Worm (Caenorhabditis elegans): ENCODE data around the gene chin-1.
"Not testable (repeated sequence)": the region's sequence is repeated elsewhere in the genome, so short reads cannot be mapped to it uniquely, and the experiment has no call there.

The chin-1 gene

DNA sequence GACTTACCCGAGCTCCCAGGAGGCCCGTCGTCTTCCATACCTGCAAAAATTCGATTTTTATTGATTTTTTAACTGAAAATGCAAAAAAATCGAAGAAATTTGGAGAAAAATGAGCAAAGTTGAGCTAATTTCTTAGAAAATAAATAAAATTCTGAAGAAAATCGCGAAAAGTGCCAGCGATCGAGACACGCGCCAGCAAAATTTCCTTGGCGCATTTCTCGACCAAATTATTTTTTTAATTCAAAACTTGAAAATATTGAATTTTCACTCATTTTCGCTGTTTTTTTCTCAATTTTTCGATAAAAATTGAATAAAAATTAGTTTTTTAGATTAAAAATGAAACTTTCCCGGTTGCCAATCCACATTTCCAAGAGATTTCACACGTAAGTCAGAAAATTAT, at the start of gene chin-1, which contains the start of gene BE0003N10.1:
chin-1 (minus strand) TSS at position 40 of the 400 bp plus-strand sequence.
BE0003N10.1 (plus strand) TSS at position 320 of the 400 bp plus-strand sequence.
- no peak for TF ChIP-seq unc-62 (GFP tag; optimal IDR thresholded peaks at IDR 0.05)

DNA sequence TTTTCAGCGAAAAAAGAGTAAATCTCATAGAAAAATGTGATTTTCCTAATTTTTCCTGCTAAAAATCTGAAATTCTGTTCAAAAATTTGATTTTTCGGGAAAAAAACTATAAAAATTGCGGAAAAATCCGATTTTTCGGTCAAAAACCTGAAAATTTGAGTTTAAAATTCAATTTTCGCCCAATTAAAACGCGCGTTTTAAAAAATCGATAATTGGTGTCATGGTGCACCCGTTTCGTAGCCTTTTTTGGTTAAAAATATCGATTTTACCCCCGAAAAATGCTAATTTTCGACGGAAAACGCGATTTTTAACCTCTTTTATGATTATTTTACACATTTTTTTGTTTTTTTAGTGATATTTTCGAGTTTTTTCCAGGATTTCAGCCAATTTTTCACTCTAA, 48.0 kb upstream of the chin-1 start:
- TF ChIP-seq unc-62 (GFP tag; optimal IDR thresholded peaks at IDR 0.05), result no peak

DNA sequence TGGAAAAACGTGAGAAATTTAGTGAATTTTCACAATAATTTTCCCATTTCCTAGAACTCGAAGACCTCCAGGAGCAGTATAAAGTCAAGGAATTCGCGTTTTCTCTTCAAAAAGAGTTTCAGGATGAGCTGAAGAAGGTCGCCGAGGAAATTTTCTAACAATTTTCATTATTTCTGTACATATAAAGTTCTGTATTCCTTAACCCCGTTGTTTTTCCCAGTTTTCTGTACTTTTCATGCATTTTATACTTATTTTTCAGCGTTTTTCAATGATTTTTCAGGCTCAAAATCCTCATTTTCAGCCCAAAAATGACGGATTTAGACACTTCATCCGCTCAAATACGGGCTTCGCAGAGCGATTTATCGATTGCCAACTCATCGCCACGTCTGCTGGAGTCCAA, 44.1 kb upstream of the chin-1 start, which contains the start of gene par-2:
par-2 (plus strand) TSS at position 301 of the 400 bp plus-strand sequence.
- TF ChIP-seq unc-62 (GFP tag; optimal IDR thresholded peaks at IDR 0.05), result no peak

DNA sequence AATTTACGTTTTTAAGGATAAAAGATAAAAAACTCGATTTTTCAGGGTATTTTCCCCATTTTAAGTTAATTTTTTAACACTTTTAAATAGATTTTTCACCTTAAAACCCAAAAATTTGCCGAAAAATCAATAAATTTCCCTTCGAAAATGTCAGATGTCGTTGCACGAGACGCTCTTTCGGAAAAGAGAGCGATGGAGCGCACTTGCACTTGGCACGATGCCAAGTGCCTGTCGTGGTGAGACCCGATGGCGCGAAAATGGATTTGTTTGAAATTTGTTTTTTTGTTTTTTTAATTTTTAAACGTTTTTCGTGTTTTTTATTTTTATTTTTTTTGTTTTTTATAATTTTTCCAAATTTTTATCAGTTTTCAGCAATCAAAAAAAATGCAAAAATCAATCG, 43.5 kb upstream of the chin-1 start, which contains the start of the genes rab-18 and kbp-4:
rab-18 (minus strand) TSS at position 240 of the 400 bp plus-strand sequence.
kbp-4 (plus strand) TSS at position 366 of the 400 bp plus-strand sequence.
- TF ChIP-seq unc-62 (GFP tag; optimal IDR thresholded peaks at IDR 0.05), result no peak

DNA sequence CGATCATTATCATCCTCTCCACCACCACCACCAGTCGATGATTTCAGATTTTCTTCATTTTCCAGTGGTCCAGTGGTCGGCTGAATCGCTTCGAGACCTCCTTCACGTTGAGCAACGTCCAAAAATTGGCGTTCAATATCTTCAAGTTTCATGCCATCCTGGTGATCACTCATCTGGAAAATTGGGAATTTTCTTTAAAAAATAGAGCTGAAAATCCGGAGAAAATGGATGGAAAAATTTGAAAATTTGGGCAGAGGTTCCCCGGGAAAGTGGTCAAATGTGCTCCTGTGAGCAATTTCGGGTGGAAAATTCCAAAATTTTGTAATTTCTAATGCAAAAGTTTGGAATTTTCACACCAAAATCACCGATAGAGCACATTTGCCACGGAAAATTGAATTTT, 39.4 kb upstream of the chin-1 start, which contains the start of gene uaf-1:
uaf-1 (minus strand) TSS at position 173 of the 400 bp plus-strand sequence.
- not testable (repeated sequence) for TF ChIP-seq unc-62 (GFP tag; optimal IDR thresholded peaks at IDR 0.05)

DNA sequence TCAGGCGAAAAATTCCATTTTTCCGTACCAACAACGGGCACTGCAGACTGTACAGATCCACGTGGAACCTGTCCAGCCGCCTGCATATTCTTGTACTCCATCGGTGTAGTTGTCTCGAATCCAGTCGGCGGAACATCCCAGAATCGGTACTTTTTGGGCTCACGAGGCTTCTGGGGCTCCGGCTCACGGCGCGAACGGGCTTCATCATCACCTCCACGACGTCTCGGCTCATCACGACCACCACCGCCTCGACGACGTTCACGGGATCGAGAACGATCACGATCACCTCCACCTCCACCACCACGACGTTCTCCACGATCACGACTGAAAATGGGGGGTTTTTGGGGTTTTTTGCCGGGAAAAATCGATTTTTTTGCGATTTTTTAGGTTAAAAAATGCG, 37.1 kb upstream of the chin-1 start:
- TF ChIP-seq unc-62 (GFP tag; optimal IDR thresholded peaks at IDR 0.05), result no peak

DNA sequence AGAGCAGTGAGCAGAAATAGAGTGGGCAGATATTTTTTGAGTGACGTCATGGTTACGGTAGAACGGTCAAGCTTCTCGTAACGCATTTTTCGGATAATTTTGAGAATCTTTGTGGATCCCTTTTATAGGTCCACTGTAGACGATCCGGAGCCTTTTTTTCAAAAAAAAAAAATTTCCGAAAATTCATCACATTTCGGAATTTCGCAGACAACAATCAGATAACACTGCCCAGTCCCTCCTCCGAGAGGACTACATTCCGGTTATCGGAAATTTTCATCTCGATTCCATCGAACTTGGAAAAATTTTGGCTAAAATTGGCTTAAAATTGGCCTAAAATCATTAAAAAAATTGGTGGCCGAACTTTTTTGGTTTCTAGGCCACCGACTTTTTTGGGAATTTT, 22.9 kb upstream of the chin-1 start, which contains the start of gene BE0003N10.6:
BE0003N10.6 (minus strand) TSS at position 101 of the 400 bp plus-strand sequence.
- no peak for TF ChIP-seq unc-62 (GFP tag; optimal IDR thresholded peaks at IDR 0.05)

DNA sequence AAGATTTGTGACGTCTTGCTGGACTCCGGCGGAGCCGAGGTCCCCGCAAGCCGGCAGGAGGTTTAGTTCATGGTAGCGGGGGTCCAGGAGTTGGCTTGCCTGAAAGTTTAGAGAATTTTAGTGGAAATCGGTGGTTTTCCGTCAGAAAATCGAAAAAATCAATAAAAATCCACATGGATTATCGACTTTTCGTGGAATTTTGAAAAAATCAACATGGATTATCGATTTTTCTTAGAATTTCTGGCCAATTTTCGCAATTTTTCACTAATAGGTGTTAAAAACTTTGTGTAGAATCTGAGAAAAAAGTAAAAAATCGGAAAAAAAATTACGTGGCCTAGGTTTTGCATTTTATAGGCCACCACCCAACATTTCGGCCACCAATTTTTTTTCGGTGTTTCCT, 21.9 kb upstream of the chin-1 start:
- no peak for TF ChIP-seq unc-62 (GFP tag; optimal IDR thresholded peaks at IDR 0.05)

DNA sequence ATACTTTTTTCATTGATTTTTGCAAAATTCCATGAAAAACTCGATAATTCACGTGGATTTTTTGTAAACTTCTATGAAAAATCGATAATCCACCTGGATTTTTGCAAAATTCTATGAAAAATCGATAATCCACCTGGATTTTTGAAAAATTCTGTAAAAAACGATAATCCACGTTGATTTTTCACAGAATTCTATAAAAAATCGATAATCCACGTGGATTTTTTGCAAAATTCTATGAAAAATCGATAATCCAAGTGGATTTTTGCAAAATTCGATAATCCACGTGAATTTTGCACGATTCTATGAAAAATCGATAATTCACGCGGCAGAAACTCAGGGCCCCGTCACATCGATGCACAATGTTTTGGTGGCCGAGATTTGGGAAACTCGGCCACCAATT, 21.1 kb upstream of the chin-1 start:
- TF ChIP-seq unc-62 (GFP tag; optimal IDR thresholded peaks at IDR 0.05), result no peak

DNA sequence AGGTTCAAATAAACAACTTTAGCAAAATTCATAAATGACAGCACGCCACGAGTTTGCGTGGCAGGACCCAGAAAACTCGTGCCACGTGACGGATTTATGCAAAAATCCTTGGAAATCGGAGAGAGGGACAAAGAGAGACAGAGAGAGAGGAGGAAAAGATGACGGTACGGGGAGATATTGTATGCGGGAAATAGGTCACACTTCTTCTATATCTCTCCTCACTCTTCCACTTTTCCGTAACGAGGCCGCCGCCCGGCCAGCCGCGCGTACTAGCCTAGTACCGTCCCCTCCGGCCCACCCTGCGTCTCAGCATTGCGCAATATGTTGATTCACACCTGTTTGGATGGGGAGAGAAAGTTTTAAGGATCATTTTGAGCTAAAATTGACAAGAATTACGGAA, 17.1 kb upstream of the chin-1 start:
- TF ChIP-seq unc-62 (GFP tag; optimal IDR thresholded peaks at IDR 0.05), result no peak

DNA sequence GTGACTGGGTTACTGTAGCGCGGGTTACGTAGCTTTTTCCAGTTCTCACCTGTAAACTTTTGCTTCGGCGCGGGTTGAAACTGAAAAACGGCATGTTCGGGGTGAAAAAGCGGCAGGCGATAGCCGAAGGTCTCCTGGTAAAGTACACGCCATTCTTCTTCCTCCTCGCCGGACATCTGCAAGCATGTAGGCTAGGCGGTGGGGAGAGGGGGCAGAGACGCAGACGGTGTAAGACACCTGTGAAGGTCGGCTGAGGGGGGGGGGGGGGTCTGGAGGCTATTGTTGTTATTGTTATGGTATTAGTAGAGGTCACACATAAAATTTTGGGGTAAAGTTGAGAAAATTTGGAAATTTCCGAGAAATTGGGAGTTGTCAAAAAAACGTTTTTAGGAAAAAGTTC, 16.1 kb upstream of the chin-1 start, which contains the start of gene fbxo-11.2:
fbxo-11.2 (minus strand) TSS at position 176 of the 400 bp plus-strand sequence.
- no peak for TF ChIP-seq unc-62 (GFP tag; optimal IDR thresholded peaks at IDR 0.05)

DNA sequence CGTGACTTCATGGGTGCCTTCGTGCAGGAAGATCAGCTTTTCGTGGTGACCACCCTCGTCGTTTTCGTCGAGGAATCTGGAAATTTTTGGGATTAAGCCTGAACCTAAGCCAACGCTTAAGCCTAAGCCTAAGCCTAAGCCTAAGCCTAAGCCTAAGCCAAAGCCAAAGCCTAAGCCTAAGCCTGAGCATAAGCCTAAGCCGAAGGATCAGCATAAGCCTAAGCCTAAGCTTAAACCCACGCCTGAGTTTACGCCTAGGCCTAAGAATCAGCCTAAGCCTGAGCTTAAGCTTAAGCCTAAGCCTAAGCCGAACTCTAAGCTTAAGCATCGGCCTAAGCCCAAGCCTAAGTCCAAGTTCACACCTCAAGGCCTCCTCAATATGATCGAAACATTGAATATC, 15.3 kb upstream of the chin-1 start:
- TF ChIP-seq unc-62 (GFP tag; optimal IDR thresholded peaks at IDR 0.05), result no peak

DNA sequence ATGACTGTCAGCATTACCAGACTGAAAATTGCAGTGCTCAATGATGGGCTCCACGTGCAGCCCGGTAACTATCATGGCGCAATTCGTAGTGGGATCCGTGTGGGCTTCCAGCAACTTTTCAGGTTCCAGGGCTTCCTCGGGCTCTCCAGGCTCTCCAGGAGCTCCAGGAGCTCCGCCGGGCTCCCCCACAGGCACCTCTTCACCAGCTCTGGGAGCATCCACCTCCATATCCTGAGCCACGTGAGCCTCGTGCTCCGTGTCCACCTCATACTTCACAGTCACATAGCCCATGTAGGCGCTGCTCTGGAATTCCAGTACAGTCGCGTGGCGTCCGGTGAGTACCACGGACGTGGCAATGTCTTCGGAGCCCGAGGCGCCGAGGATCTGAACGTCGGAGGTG, 14.9 kb upstream of the chin-1 start:
- TF ChIP-seq unc-62 (GFP tag; optimal IDR thresholded peaks at IDR 0.05), result no peak

DNA sequence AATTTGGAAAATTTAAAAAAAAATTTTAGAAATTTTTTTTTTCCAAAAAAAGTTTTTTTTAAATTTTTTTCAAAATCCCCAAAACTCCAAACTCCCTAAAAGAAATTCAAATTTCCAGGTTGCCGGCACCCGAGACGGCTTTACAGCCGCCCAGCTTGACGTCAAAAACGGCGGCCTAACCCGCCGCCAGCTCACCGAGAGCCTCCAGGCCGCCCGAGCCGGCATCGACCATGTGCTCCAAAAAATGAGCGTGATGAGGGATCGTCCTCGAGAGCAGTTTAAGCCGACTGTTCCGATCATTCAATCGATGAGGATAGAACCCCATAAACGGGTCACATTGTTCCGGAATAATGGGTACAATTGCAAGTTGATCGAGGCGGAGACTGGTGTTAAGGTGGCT, 6.8 kb upstream of the chin-1 start:
- TF ChIP-seq unc-62 (GFP tag; optimal IDR thresholded peaks at IDR 0.05), result no peak

DNA sequence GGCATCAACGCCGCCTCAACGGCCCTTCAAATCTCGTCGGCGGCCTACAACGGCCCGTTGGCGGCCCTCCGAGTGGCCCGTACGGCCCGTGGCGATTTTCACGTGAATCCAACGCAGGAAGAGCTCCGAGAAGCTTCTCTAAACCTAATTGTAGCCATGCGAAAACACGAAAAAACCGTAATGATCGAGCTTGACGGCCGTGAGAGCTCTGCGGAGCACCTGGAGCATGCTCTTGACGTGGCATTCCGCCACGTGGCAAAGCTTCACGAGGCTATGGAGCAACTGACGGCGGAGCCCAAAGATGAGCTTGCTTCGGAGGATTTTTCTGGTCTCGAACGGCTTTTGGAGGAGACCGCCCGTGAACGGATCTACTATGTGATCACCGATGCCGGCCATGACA, 3.0 kb upstream of the chin-1 start:
- TF ChIP-seq unc-62 (GFP tag; optimal IDR thresholded peaks at IDR 0.05), result no peak

DNA sequence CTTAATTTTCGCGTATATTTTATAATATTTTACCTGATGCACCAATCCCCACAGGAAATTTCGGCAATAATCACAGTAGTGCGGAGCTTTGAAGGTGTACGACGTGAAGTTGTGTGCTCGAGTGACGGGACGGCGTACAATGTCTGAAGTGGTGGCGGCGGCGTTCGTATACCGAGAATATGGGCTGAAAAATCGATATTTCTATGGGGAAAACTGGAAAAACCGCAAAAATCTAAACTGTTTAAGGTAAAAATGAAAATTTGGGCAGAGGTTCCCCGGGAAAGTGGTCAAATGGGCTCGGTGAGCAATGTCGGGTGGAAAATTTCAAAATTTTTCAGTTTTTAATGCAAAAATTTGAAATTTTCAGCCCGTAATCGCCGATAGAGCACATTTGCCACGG, 2.2 kb downstream of the chin-1 start:
- TF ChIP-seq unc-62 (GFP tag; optimal IDR thresholded peaks at IDR 0.05), result no peak

DNA sequence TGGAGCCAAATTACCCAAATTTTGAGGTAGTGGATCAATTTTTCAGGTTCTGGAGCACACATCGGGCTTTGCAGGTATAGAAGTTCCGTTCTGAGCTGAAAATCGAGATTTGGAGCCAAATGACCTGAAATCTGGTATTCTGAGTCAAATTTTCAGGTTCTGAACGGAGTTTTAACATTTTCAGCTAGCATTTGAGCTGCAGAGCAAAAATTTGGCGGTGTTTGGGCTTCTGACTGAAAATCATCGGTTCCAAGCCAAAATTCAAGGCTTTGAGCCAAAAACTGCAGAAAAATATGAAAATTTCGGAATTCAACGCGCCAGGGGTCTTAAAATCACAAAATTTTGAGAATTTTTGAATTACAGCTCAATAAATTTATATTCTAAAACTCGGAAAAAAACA, 6.0 kb downstream of the chin-1 start, which contains the start of the genes clc-26 and E_BE45912.2:
clc-26 (minus strand) TSS at position 101 of the 400 bp plus-strand sequence.
E_BE45912.2 (minus strand) TSS at position 139 of the 400 bp plus-strand sequence.
- no peak for TF ChIP-seq unc-62 (GFP tag; optimal IDR thresholded peaks at IDR 0.05)

DNA sequence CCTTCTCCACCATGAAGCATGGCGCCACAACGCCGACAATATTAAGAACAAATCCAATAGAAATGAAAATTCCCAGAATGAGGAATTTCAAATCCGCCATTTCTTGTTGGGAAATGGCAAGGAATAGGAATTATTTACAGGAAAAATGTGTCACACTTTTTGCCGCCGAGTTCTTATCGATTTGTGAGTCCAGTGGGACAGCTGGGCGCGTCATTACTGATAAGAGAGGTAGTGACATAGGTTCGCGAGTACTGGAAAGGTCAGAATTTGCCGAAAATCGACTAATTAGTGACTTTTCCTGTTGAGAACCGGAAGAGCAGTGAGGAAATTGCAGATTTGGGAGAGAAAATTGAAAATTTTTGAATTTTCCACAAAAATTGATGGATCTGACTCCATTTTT, 8.8 kb downstream of the chin-1 start:
- TF ChIP-seq unc-62 (GFP tag; optimal IDR thresholded peaks at IDR 0.05), result no peak
